Worm (Caenorhabditis elegans): ENCODE measurements around the gene gldi-3.

gldi-3 gene

DNA sequence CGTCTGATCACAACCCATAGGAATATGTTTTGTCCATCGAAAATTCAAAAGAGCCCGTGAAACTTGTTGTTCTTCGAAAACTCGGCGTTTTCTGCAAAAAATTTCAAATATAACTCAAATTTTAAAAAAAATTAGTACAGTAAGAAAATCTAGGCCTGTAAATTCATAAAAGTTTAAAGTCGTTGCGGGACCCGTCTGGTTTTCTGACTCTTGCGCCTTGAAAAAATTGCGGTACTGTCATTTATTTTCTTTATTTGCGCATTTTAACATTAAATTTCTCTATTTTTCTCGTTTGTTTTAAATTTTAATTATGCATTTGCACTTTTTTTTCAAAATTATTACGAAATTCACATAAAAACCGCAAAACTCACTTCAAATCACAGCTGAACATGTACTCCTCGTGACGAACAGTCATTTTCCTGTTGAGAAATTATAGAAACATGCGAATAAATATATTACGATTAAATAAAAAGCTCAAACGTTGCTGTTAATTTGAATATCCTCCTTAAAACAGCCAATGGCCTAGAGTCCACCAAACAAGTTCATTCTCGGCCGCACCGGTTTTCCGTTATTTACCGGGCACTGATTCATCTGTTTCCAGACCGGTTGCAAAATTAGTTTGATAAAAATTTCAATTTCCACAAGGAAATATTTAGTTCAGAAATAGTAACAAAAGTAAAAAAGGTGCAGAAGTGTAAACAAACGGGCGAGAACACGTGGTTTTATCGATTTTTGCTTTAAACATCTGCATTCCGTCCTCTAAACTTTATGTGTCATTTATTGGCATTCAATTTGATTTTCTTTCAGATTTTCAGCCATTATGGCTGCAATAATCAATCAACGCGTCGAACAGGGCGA lies 39.4 kb upstream of the gldi-3 start, which contains the start of the genes csa-1 and wdfy-2:
csa-1 (minus strand) TSS at position 669 of the 858 bp plus-strand sequence.
wdfy-2 (plus strand) TSS at position 808 of the 858 bp plus-strand sequence.
- TF ChIP-seq lsy-2 (tag; optimal IDR thresholded peaks at IDR 0.05) (peak in 1 of 2 experiments; percentile 23), ceh-28 (tag; optimal IDR thresholded peaks at IDR 0.05) (no peak), aha-1 (tag) (peak; percentile 74), dpl-1 (GFP tag; optimal IDR thresholded peaks at IDR 0.05) (peak; percentile 61), daf-19 (GFP tag; conservative IDR thresholded peaks at IDR 0.05) (no peak), mxl-3 (GFP tag; optimal IDR thresholded peaks at IDR 0.05) (peak; percentile 26), skn-1 (tag; optimal IDR thresholded peaks at IDR 0.05) (no peak), mdt-29 (GFP tag; IDR thresholded peaks at IDR 0.05) (no peak), set-16 (GFP tag; IDR thresholded peaks at IDR 0.05) (no peak), mes-2 (tag; optimal IDR thresholded peaks at IDR 0.05; ENCODE audit: poor library complexity, severe bottlenecking) (peak; percentile 66)

DNA sequence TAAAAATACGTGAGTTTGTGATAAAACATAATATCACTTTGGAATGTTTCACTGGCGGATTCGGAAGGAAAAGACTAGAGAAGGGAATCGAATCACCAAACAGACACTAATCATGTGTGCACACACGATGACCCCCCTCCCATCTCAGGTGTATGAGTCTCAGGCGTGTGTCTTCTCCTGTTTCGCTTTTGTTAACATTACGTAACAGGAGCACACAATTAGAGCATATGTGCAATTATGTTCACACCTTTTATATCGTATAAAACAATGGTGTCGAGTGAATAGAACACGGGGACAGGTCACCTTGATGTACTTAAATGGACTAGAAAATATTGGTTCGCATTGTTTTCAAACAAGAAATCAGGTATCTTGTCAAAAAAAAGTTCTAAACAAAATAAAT lies 36.9 kb upstream of the gldi-3 start:
- TF ChIP-seq aha-1 (tag) (peak; percentile 85), F44E2.7 (GFP tag; IDR thresholded peaks at IDR 0.05) (no peak)

ce11 chrII:9315692-9316091 lies 35.8 kb upstream of the gldi-3 start:
- peak in 1 of 2 experiments; percentile 97 for TF ChIP-seq unc-62 (GFP tag; optimal IDR thresholded peaks at IDR 0.05 in 1 of 2)
- TF ChIP-seq unc-62 (tag; optimal IDR thresholded peaks at IDR 0.05), result no peak
- TF ChIP-seq hlh-30 (tag; optimal IDR thresholded peaks at IDR 0.05; ENCODE audit: insufficient read depth), result peak; percentile 6
- TF ChIP-seq egl-27 (tag; optimal IDR thresholded peaks at IDR 0.05), result no peak

ce11 chrII:9314733-9315132 lies 34.8 kb upstream of the gldi-3 start:
- TF ChIP-seq hif-1 (tag; optimal IDR thresholded peaks at IDR 0.05), result no peak
- TF ChIP-seq aha-1 (tag), result peak; percentile 9

DNA sequence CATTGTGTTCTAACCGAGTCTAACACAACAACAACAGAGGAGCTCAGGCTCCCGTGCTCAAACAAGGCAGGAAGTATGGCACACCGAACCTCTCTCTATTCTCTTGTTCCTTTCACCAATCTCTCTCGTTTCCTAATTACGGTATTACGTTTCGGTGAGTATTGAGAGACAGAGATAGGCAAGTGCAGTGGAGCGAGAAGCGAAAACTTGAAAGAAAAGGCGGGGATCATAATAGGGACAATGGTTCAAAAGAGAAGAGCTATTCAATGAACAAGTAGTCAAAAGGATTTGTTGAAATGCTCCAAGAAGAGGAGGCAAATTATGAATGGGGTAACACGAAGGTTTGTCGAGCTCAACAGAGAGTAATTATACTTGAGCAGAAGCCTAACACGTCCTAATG lies 33.4 kb upstream of the gldi-3 start:
- no peak for TF ChIP-seq nhr-111 (GFP tag; optimal IDR thresholded peaks at IDR 0.05)
- TF ChIP-seq ctbp-1 (GFP tag; IDR thresholded peaks at IDR 0.05), result 0 out of 2 replicates have a peak, but pooled peaks have one; percentile 12
- TF ChIP-seq T26A8.4 (GFP tag; IDR thresholded peaks at IDR 0.05), result no peak
- TF ChIP-seq unc-39 (tag; optimal IDR thresholded peaks at IDR 0.05), result no peak

DNA sequence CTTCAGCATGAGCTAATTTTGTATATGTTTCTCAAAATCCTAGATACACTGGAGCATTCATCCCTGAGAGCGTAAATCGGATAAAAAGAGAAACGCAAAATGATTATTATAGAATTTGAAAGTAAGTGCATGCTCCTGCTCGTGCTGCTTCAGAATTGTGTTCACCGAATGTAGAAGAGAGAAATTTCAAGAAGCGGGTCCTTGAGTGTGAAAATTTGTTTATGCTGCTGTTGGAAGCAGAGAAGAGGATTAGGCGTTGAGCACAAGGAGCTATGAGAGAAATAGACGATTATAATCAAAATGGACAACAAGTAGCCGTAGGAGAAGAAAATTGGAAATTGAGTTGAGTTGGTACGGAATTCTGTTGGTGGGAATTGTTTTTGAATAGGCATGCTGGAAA lies 31.8 kb upstream of the gldi-3 start:
- TF ChIP-seq fkh-10 (GFP tag; optimal IDR thresholded peaks at IDR 0.05) (peak; percentile 89), ces-1 (GFP tag; optimal IDR thresholded peaks at IDR 0.05) (peak; percentile 40), spr-3 (GFP tag; optimal IDR thresholded peaks at IDR 0.05) (no peak), ctbp-1 (GFP tag; IDR thresholded peaks at IDR 0.05) (peak; percentile 43; the same call in 1 of the 2 replicates), madf-9 (GFP tag; conservative IDR thresholded peaks at IDR 0.05) (no peak)

ce11 chrII:9310794-9311193 lies 30.9 kb upstream of the gldi-3 start:
- TF ChIP-seq mdt-29 (GFP tag; IDR thresholded peaks at IDR 0.05), result no peak
- no peak for TF ChIP-seq skn-1 (tag; optimal IDR thresholded peaks at IDR 0.05)
- TF ChIP-seq nhr-111 (GFP tag; optimal IDR thresholded peaks at IDR 0.05), result no peak
- no peak for TF ChIP-seq pqm-1 (tag; optimal IDR thresholded peaks at IDR 0.05)
- TF ChIP-seq T20F7.1 (GFP tag; optimal IDR thresholded peaks at IDR 0.05), result no peak
- no peak for TF ChIP-seq set-16 (GFP tag; IDR thresholded peaks at IDR 0.05)
- TF ChIP-seq ZK546.5 (tag; optimal IDR thresholded peaks at IDR 0.05), result no peak
- no peak for TF ChIP-seq arid-1 (GFP tag; conservative IDR thresholded peaks at IDR 0.05)
- TF ChIP-seq tag-97 (GFP tag; IDR thresholded peaks at IDR 0.05), result no peak
- no peak for TF ChIP-seq Y5F2A.4 (GFP tag; optimal IDR thresholded peaks at IDR 0.05)
- no peak for TF ChIP-seq nhr-6 (tag; optimal IDR thresholded peaks at IDR 0.05)
- TF ChIP-seq spr-1 (tag; optimal IDR thresholded peaks at IDR 0.05), result no peak
- TF ChIP-seq ceh-28 (tag; optimal IDR thresholded peaks at IDR 0.05), result no peak
- no peak for TF ChIP-seq nhr-25 (tag; optimal IDR thresholded peaks at IDR 0.05; ENCODE audit: borderline replicate concordance, insufficient read depth)
- no peak for TF ChIP-seq snpc-1.2 (GFP tag; IDR thresholded peaks at IDR 0.05)
- no peak for TF ChIP-seq lin-13 (GFP tag; optimal IDR thresholded peaks at IDR 0.05)
- TF ChIP-seq hlh-30 (tag; optimal IDR thresholded peaks at IDR 0.05; ENCODE audit: insufficient read depth), result no peak
- no peak for TF ChIP-seq php-3 (GFP tag; IDR thresholded peaks at IDR 0.05)
- no peak for TF ChIP-seq lin-39 (tag; optimal IDR thresholded peaks at IDR 0.05)

Data from whole organism, L4 larva.